Worm (Caenorhabditis elegans): ENCODE results near the gene wrt-5.

Gene wrt-5

DNA sequence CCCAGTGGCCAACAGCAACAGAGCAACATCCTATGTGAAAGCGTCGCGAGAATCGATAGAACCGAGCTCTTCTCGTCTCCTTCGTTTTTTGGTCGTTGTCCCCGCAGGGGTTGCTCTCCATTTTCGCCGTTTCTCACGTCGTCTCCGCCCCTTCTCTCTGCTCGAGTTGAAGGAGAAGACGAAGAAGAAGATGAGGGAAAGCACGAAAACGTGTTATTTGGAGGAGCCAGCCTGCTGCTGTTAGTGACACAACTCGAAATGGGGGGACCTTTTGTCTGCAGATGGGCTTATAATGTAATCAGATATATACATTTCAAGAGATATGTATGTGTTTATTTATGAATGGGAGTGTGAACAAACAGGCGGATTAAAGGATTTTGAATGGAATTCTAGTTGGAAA, 43.7 kb downstream of the wrt-5 start, which contains the start of gene W02C12.2:
Gene W02C12.2, minus strand, starts transcription at position 277 of the 400 bp plus-strand sequence.
- TF ChIP-seq mec-3 (tag; optimal IDR thresholded peaks at IDR 0.05; ENCODE audit: borderline replicate concordance) (no peak), ceh-31 (tag; optimal IDR thresholded peaks at IDR 0.05) (peak; percentile 1), ceh-48 (tag; optimal IDR thresholded peaks at IDR 0.05) (peak; percentile 24), unc-42 (tag; optimal IDR thresholded peaks at IDR 0.05) (peak; percentile 72), unc-55 (GFP tag; optimal IDR thresholded peaks at IDR 0.05) (no peak)

DNA sequence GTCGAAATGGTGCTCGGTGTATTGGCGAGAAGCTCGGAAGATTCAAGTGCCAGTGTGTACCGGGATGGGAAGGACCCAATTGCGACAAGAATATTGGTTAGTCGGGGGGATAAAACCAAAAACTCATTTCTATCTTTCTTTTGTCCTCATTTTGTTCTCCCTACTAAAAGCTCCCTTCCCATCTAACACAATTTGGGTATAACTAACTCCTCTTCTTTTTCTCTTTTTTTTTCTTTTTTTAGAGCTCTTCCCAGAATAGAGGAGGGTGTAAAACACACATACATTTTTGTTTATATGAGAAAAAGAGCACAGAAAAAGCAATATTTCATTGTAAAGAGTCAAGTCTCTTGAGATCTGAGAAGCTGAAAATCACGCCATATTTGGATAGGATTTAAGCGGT, 46.3 kb downstream of the wrt-5 start:
- peak; percentile 74 for TF ChIP-seq unc-42 (tag; optimal IDR thresholded peaks at IDR 0.05)
- TF ChIP-seq ttx-3 (tag; optimal IDR thresholded peaks at IDR 0.05), result no peak
- no peak for TF ChIP-seq elt-2 (tag; optimal IDR thresholded peaks at IDR 0.05)

DNA sequence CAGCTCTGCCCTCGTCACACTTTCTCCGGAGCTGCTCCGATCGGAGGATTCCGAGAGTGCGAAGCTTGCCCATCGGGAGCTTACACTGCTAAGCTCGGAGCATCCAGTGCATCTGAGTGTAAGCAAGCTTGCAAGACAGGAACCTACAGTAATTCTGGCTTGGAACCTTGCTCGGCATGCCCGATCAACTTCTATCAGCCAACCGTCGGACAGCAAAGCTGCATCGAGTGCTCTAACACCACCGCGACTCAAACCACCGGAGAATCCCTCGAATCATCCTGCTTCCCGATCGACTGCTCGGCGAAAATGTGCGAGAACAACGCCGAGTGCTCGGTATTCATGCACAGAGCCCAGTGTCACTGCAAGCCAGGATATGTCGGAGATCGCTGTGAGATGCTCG, 47.2 kb downstream of the wrt-5 start:
- TF ChIP-seq hlh-6 (tag; optimal IDR thresholded peaks at IDR 0.05) (no peak), ceh-48 (tag; optimal IDR thresholded peaks at IDR 0.05) (no peak), ceh-14 (tag; optimal IDR thresholded peaks at IDR 0.05) (no peak), elt-4 (tag; optimal IDR thresholded peaks at IDR 0.05) (no peak)
